Fruit fly (Drosophila melanogaster): ENCODE results near the gene CG14369.

dm6 chr3R:13592557-13592956 is at the start of gene CG14369:
- TF ChIP-seq fd59A (GFP tag; optimal IDR thresholded peaks at IDR 0.05) (no peak), lz (GFP tag; optimal IDR thresholded peaks at IDR 0.05) (no peak), Sox102F (GFP tag; optimal IDR thresholded peaks at IDR 0.05) (no peak), Ets21C (GFP tag; optimal IDR thresholded peaks at IDR 0.05) (no peak), CG15336 (GFP tag; IDR thresholded peaks at IDR 0.05) (no peak), CG31627 (GFP tag; optimal IDR thresholded peaks at IDR 0.05) (no peak), CG32006 (GFP tag; optimal IDR thresholded peaks at IDR 0.05) (no peak), Sox15 (GFP tag; optimal IDR thresholded peaks at IDR 0.05) (no peak), Lpt (GFP tag; optimal IDR thresholded peaks at IDR 0.05) (no peak), CG10631 (GFP tag; optimal IDR thresholded peaks at IDR 0.05) (no peak), Smox (GFP tag; optimal IDR thresholded peaks at IDR 0.05) (no peak), CG11762 (GFP tag; optimal IDR thresholded peaks at IDR 0.05; ENCODE audit: insufficient read depth) (no peak), ss (GFP tag; optimal IDR thresholded peaks at IDR 0.05) (no peak)
